Fruit fly (Drosophila melanogaster): Measurements from ENCODE around the gene CG31446.

The CG31446 gene

dm6 chr3R:15677550-15677973, 15.3 kb upstream of the CG31446 start (continued):
- TF ChIP-seq ewg (GFP tag; optimal IDR thresholded peaks at IDR 0.05), result no peak
- peak; percentile 21 for TF ChIP-seq CG17568 (GFP tag; optimal IDR thresholded peaks at IDR 0.05)
- TF ChIP-seq CG8388 (GFP tag; optimal IDR thresholded peaks at IDR 0.05), result no peak
- TF ChIP-seq CG6654 (GFP tag; optimal IDR thresholded peaks at IDR 0.05), result no peak
- TF ChIP-seq CG11456 (GFP tag; IDR thresholded peaks at IDR 0.05), result no peak
- TF ChIP-seq ATbp (GFP tag; optimal IDR thresholded peaks at IDR 0.05), result peak; percentile 43
- no peak for TF ChIP-seq seq (GFP tag; IDR thresholded peaks at IDR 0.05)
- no peak for TF ChIP-seq CTCF (GFP tag; optimal IDR thresholded peaks at IDR 0.05)
- TF ChIP-seq CG11085 (GFP tag; IDR thresholded peaks at IDR 0.05), result no peak
- peak; percentile 51 for TF ChIP-seq Sox100B (GFP tag; optimal IDR thresholded peaks at IDR 0.05)
- TF ChIP-seq Pdp1 (GFP tag; optimal IDR thresholded peaks at IDR 0.05), result no peak
- no peak for TF ChIP-seq eve (GFP tag; optimal IDR thresholded peaks at IDR 0.05)
- no peak for TF ChIP-seq CG16815 (GFP tag; optimal IDR thresholded peaks at IDR 0.05)
- TF ChIP-seq pfk (GFP tag; optimal IDR thresholded peaks at IDR 0.05), result no peak
- TF ChIP-seq CG13624 (GFP tag; optimal IDR thresholded peaks at IDR 0.05), result no peak
- TF ChIP-seq pho (GFP tag; optimal IDR thresholded peaks at IDR 0.05), result no peak
- TF ChIP-seq tap (tag; optimal IDR thresholded peaks at IDR 0.05), result no peak
- no peak for TF ChIP-seq CG17802 (tag; optimal IDR thresholded peaks at IDR 0.05)
- TF ChIP-seq MBD-R2 (GFP tag; IDR thresholded peaks at IDR 0.05), result no peak
- TF ChIP-seq CG3838 (GFP tag; optimal IDR thresholded peaks at IDR 0.05), result no peak
- no peak for TF ChIP-seq CG9932 (GFP tag; IDR thresholded peaks at IDR 0.05)
- no peak for TF ChIP-seq CG6689 (GFP tag; IDR thresholded peaks at IDR 0.05)
- no peak for TF ChIP-seq B-H1 (GFP tag; IDR thresholded peaks at IDR 0.05)
- TF ChIP-seq NfI (GFP tag; optimal IDR thresholded peaks at IDR 0.05), result no peak
- no peak for TF ChIP-seq cad (GFP tag; optimal IDR thresholded peaks at IDR 0.05)
- no peak for TF ChIP-seq sna (GFP tag; IDR thresholded peaks at IDR 0.05; ENCODE audit: partially characterized antibody)
- no peak for TF ChIP-seq ap (GFP tag; IDR thresholded peaks at IDR 0.05)
- peak; percentile 38 for TF ChIP-seq sd (tag; optimal IDR thresholded peaks at IDR 0.05)
- TF ChIP-seq Hr3 (GFP tag; optimal IDR thresholded peaks at IDR 0.05), result no peak
- peak; percentile 13 for TF ChIP-seq CG9727 (GFP tag; optimal IDR thresholded peaks at IDR 0.05)
- no peak for TF ChIP-seq CG2120 (GFP tag; optimal IDR thresholded peaks at IDR 0.05)
- TF ChIP-seq Xbp1 (GFP tag; optimal IDR thresholded peaks at IDR 0.05), result no peak
- no peak for TF ChIP-seq CoRest (tag; optimal IDR thresholded peaks at IDR 0.05)
- TF ChIP-seq CG6175 (GFP tag; IDR thresholded peaks at IDR 0.05), result no peak
- no peak for TF ChIP-seq sens-2 (GFP tag; IDR thresholded peaks at IDR 0.05)
- no peak for TF ChIP-seq stc (GFP tag; IDR thresholded peaks at IDR 0.05)
- TF ChIP-seq slbo (GFP tag; IDR thresholded peaks at IDR 0.05), result no peak
- TF ChIP-seq Hmx (GFP tag; optimal IDR thresholded peaks at IDR 0.05), result no peak
- no peak for TF ChIP-seq CG12942 (GFP tag; optimal IDR thresholded peaks at IDR 0.05)
- no peak for TF ChIP-seq zen2 (GFP tag; IDR thresholded peaks at IDR 0.05; ENCODE audit: partially characterized antibody)
- TF ChIP-seq Doc2 (GFP tag; IDR thresholded peaks at IDR 0.05), result no peak
- no peak for TF ChIP-seq CG3065 (GFP tag; optimal IDR thresholded peaks at IDR 0.05)
- TF ChIP-seq grau (tag; optimal IDR thresholded peaks at IDR 0.05), result no peak
- TF ChIP-seq CG1233 (GFP tag; optimal IDR thresholded peaks at IDR 0.05), result no peak
- TF ChIP-seq CG8290 (GFP tag; optimal IDR thresholded peaks at IDR 0.05), result no peak
- no peak for TF ChIP-seq CG8290 (tag; optimal IDR thresholded peaks at IDR 0.05)
- peak in 1 of 2 experiments; percentile 99 for TF ChIP-seq Eip74EF (GFP tag; optimal IDR thresholded peaks at IDR 0.05)
- TF ChIP-seq Myb (GFP tag; optimal IDR thresholded peaks at IDR 0.05), result no peak
- no peak for TF ChIP-seq CG17328 (GFP tag; IDR thresholded peaks at IDR 0.05)
- TF ChIP-seq ems (GFP tag; optimal IDR thresholded peaks at IDR 0.05), result no peak
- no peak for TF ChIP-seq Meics (GFP tag; optimal IDR thresholded peaks at IDR 0.05)
- TF ChIP-seq aop (GFP tag; IDR thresholded peaks at IDR 0.05), result no peak
- TF ChIP-seq fu2 (GFP tag; optimal IDR thresholded peaks at IDR 0.05), result no peak
- no peak for TF ChIP-seq Dfd (GFP tag; optimal IDR thresholded peaks at IDR 0.05)

Measured in whole organism, embryonic.